Worm (Caenorhabditis elegans) whole organism, young adult: ENCODE data around the gene ceh-27.

Experiments
- F23B12.7 ChIP-seq: sonication (generic microtip); optimal IDR thresholded peaks from 2 replicates; lab custom pipeline; 2017; ENCODE audit warnings: missing genetic modification characterization, mild to moderate bottlenecking, missing compliant biosample characterization, antibody characterized with exemption, moderate library complexity; ENCODE audit not compliant: insufficient read depth
- F49E8.2 ChIP-seq: sonication (generic microtip); optimal IDR thresholded peaks from 3 replicates; lab custom pipeline; 2017; ENCODE audit warnings: missing genetic modification characterization, mild to moderate bottlenecking, missing compliant biosample characterization, antibody characterized with exemption, moderate library complexity; ENCODE audit not compliant: insufficient read depth
- F52B5.7 ChIP-seq: sonication (generic microtip); optimal IDR thresholded peaks from 2 replicates; lab custom pipeline; 2016; ENCODE audit warnings: mild to moderate bottlenecking, missing genetic modification characterization, missing compliant biosample characterization
- F55B11.4 ChIP-seq: sonication (generic microtip); optimal IDR thresholded peaks from 2 replicates; lab custom pipeline; 2016; ENCODE audit warnings: missing compliant biosample characterization, missing genetic modification characterization, borderline replicate concordance; ENCODE audit not compliant: insufficient read depth
- F57A8.1 ChIP-seq: fragments of 200-800 bp; sonication (Bioruptor generic); optimal IDR thresholded peaks from 2 replicates; lab custom pipeline; 2018; ENCODE audit warnings: mild to moderate bottlenecking, missing genetic modification characterization, moderate library complexity, missing compliant biosample characterization
- F57C9.4 ChIP-seq: sonication (generic microtip); optimal IDR thresholded peaks from 2 replicates; lab custom pipeline; 2017; ENCODE audit warnings: mild to moderate bottlenecking, missing genetic modification characterization, missing compliant biosample characterization
- K11D2.4 ChIP-seq: fragments of 200-800 bp; sonication (Bioruptor generic); IDR thresholded peaks from 2 replicates; pipeline ENCODE4 v1.3.6; 2022; ENCODE audit warnings: missing genetic modification reagents, missing genetic modification characterization, missing compliant biosample characterization
- K12H6.12 ChIP-seq: fragments of 200-800 bp; sonication (Bioruptor generic); optimal IDR thresholded peaks from 2 replicates; lab custom pipeline; 2018; ENCODE audit warnings: mild to moderate bottlenecking, missing genetic modification characterization, missing compliant biosample characterization
- Y67H2A.10 ChIP-seq: fragments of 200-800 bp; sonication (Bioruptor generic); conservative IDR thresholded peaks from 2 replicates; pipeline ENCODE4 v1.3.6; 2022; ENCODE audit warnings: missing genetic modification reagents, missing genetic modification characterization, missing compliant biosample characterization
- Y79H2A.3 ChIP-seq: fragments of 200-800 bp; sonication (Bioruptor generic); conservative IDR thresholded peaks from 2 replicates; pipeline ENCODE4 v1.3.6; 2022; ENCODE audit warnings: missing genetic modification reagents, missing genetic modification characterization, missing compliant biosample characterization
- Y95B8A.8 ChIP-seq: fragments of 200-800 bp; sonication (Bioruptor generic); IDR thresholded peaks from 2 replicates; pipeline ENCODE4 v1.3.6; 2022; ENCODE audit warnings: missing genetic modification reagents, missing genetic modification characterization, missing compliant biosample characterization
- akir-1 ChIP-seq: fragments of 200-800 bp; sonication (Bioruptor generic); optimal IDR thresholded peaks from 2 replicates; lab custom pipeline; 2018; ENCODE audit warnings: mild to moderate bottlenecking, missing genetic modification characterization, moderate library complexity, missing compliant biosample characterization
- ama-1 ChIP-seq, 3 experiments: fragments of 150-350 bp in 1 of 3; sonication (generic microtip) in 2 of 3; optimal IDR thresholded peaks; 2 replicates each; lab custom pipeline; 2014 to 2018; ENCODE audit warnings: missing biosample characterization in 2 of 3, missing genetic modification characterization in 2 of 3, missing genetic modification reagents in 2 of 3
- aptf-2 ChIP-seq: fragments of 200-800 bp; sonication (Bioruptor generic); conservative IDR thresholded peaks from 2 replicates; pipeline ENCODE4 v1.3.6; 2022; ENCODE audit warnings: missing genetic modification reagents, missing genetic modification characterization, missing compliant biosample characterization
- bed-1 ChIP-seq: fragments of 200-800 bp; sonication (Bioruptor generic); IDR thresholded peaks from 2 replicates; pipeline ENCODE4 v1.3.6; 2022; ENCODE audit warnings: missing genetic modification reagents, missing genetic modification characterization, missing compliant biosample characterization
- cebp-1 ChIP-seq, 2 experiments: fragments of 200-800 bp in 1 of 2; sonication (Bioruptor generic) in 1 of 2; sonication (generic microtip) in 1 of 2; IDR thresholded peaks in 1 of 2; optimal IDR thresholded peaks in 1 of 2; 2 replicates each; pipeline versions ENCODE4 v1.3.6 to Lab custom; 2017 to 2022; ENCODE audit warnings: missing compliant biosample characterization in 2 of 2, missing genetic modification characterization in 2 of 2, mild to moderate bottlenecking in 1 of 2, missing genetic modification reagents in 1 of 2, moderate library complexity in 1 of 2
- ceh-100 ChIP-seq: fragments of 200-800 bp; sonication (Bioruptor generic); IDR thresholded peaks from 2 replicates; pipeline ENCODE4 v1.3.6; 2022; ENCODE audit warnings: missing genetic modification reagents, missing genetic modification characterization, missing compliant biosample characterization
- ceh-58 ChIP-seq: fragments of 200-800 bp; sonication (Bioruptor generic); IDR thresholded peaks from 2 replicates; pipeline ENCODE4 v1.3.6; 2022; ENCODE audit warnings: missing genetic modification characterization, missing compliant biosample characterization
- ceh-91 ChIP-seq: fragments of 200-800 bp; sonication (Bioruptor generic); IDR thresholded peaks from 2 replicates; pipeline ENCODE4 v1.3.6; 2022; ENCODE audit warnings: missing genetic modification reagents, missing genetic modification characterization, missing compliant biosample characterization
- die-1 ChIP-seq: sonication (generic microtip); optimal IDR thresholded peaks from 2 replicates; lab custom pipeline; 2016; ENCODE audit warnings: missing genotype, mild to moderate bottlenecking, missing genetic modification characterization, missing compliant biosample characterization
- efl-1 ChIP-seq: fragments of 150-350 bp; optimal IDR thresholded peaks from 2 replicates; lab custom pipeline; 2014; ENCODE audit warnings: missing biosample characterization, missing genetic modification reagents, missing genetic modification characterization
- egl-44 ChIP-seq: fragments of 200-800 bp; sonication (Bioruptor generic); IDR thresholded peaks from 2 replicates; pipeline ENCODE4 v1.3.6; 2022; ENCODE audit warnings: missing genetic modification reagents, missing genetic modification characterization, missing compliant biosample characterization
- egrh-3 ChIP-seq: fragments of 200-800 bp; sonication (Bioruptor generic); IDR thresholded peaks from 2 replicates; pipeline ENCODE4 v1.3.6; 2022; ENCODE audit warnings: missing genetic modification reagents, missing genetic modification characterization, missing compliant biosample characterization
- hlh-12 ChIP-seq: sonication (generic microtip); optimal IDR thresholded peaks from 2 replicates; lab custom pipeline; 2016; ENCODE audit warnings: missing genetic modification characterization, missing compliant biosample characterization
- hmg-20 ChIP-seq: fragments of 200-800 bp; sonication (Bioruptor generic); IDR thresholded peaks from 2 replicates; pipeline ENCODE4 v1.3.6; 2022; ENCODE audit warnings: missing genetic modification reagents, missing genetic modification characterization, missing compliant biosample characterization
- let-607 ChIP-seq, 2 experiments: fragments of 200-800 bp in 1 of 2; sonication (Bioruptor generic) in 1 of 2; sonication (generic microtip) in 1 of 2; optimal IDR thresholded peaks; 2 replicates each; lab custom pipeline; 2016 to 2018; ENCODE audit warnings: mild to moderate bottlenecking in 2 of 2, missing compliant biosample characterization in 2 of 2, missing genetic modification characterization in 2 of 2, moderate library complexity in 2 of 2, missing genotype in 1 of 2
- lin-26 ChIP-seq: fragments of 200-800 bp; sonication (Bioruptor generic); IDR thresholded peaks from 2 replicates; pipeline ENCODE4 v1.3.6; 2022; ENCODE audit warnings: missing genetic modification reagents, missing genetic modification characterization, missing compliant biosample characterization
- lir-1 ChIP-seq: fragments of 200-800 bp; sonication (Bioruptor generic); conservative IDR thresholded peaks from 2 replicates; pipeline ENCODE4 v1.3.6; 2022; ENCODE audit warnings: missing genetic modification reagents, missing genetic modification characterization, missing compliant biosample characterization
- madf-10 ChIP-seq: sonication (generic microtip); optimal IDR thresholded peaks from 2 replicates; lab custom pipeline; 2016; ENCODE audit warnings: mild to moderate bottlenecking, missing genetic modification characterization, missing compliant biosample characterization
- mcd-1 ChIP-seq: fragments of 200-800 bp; sonication (Bioruptor generic); IDR thresholded peaks from 2 replicates; pipeline ENCODE4 v1.3.6; 2022; ENCODE audit warnings: missing genetic modification reagents, missing genetic modification characterization, missing compliant biosample characterization
- mel-28 ChIP-seq: sonication (generic microtip); optimal IDR thresholded peaks from 2 replicates; lab custom pipeline; 2016; ENCODE audit warnings: borderline replicate concordance, mild to moderate bottlenecking, missing genetic modification characterization, missing compliant biosample characterization
- nhr-27 ChIP-seq: fragments of 200-800 bp; sonication (Bioruptor generic); optimal IDR thresholded peaks from 2 replicates; lab custom pipeline; 2018; ENCODE audit warnings: mild to moderate bottlenecking, missing genetic modification characterization, moderate library complexity, missing compliant biosample characterization
- nhr-80 ChIP-seq: sonication (generic microtip); optimal IDR thresholded peaks from 2 replicates; lab custom pipeline; 2016; ENCODE audit warnings: missing genetic modification characterization, missing compliant biosample characterization
- pbrm-1 ChIP-seq: fragments of 200-800 bp; sonication (Bioruptor generic); IDR thresholded peaks from 2 replicates; pipeline ENCODE4 v1.3.6; 2022; ENCODE audit warnings: missing genetic modification reagents, missing genetic modification characterization, missing compliant biosample characterization
- repo-1 ChIP-seq: sonication (generic microtip); optimal IDR thresholded peaks from 2 replicates; lab custom pipeline; 2017; ENCODE audit warnings: mild to moderate bottlenecking, missing genetic modification characterization, missing compliant biosample characterization
- rpc-1 ChIP-seq, 2 experiments: fragments of 150-350 bp in 1 of 2; sonication (generic microtip) in 1 of 2; optimal IDR thresholded peaks; 2 replicates each; lab custom pipeline; 2014 to 2018; ENCODE audit warnings: missing biosample characterization in 1 of 2, missing genetic modification characterization in 1 of 2, missing genetic modification reagents in 1 of 2, missing genotype in 1 of 2
- snpc-4 ChIP-seq, 5 experiments: fragments of 150-350 bp in 1 of 5; sonication (generic microtip) in 4 of 5; optimal IDR thresholded peaks; 2 replicates each; lab custom pipeline; 2014 to 2018; ENCODE audit warnings: missing genetic modification characterization in 5 of 5, missing biosample characterization in 3 of 5, antibody characterized with exemption in 2 of 5, mild to moderate bottlenecking in 2 of 5, missing compliant biosample characterization in 2 of 5, missing genotype in 2 of 5, moderate library complexity in 2 of 5, missing genetic modification reagents in 1 of 5
- xnd-1 ChIP-seq: sonication (generic microtip); optimal IDR thresholded peaks from 2 replicates; lab custom pipeline; 2016; ENCODE audit warnings: missing genotype, missing genetic modification reagents, missing genetic modification characterization, missing compliant biosample characterization
- ztf-26 ChIP-seq: sonication (generic microtip); optimal IDR thresholded peaks from 2 replicates; lab custom pipeline; 2017; ENCODE audit warnings: missing genetic modification characterization, missing compliant biosample characterization

Gene ceh-27

ce11 chrV:11649254-11649653 is 15.6 kb downstream of the ceh-27 start:
- no peak for TF ChIP-seq egl-44
- TF ChIP-seq mcd-1, result no peak
- no peak for TF ChIP-seq mel-28 (tag; lab: Kevin White, UChicago)
- no peak for TF ChIP-seq lir-1 (GFP tag; lab: Robert Waterston, UW)
- TF ChIP-seq die-1, result no peak
- TF ChIP-seq F23B12.7 (tag; lab: Kevin White, UChicago), result no peak
- no peak for TF ChIP-seq hmg-20 (GFP tag; lab: Robert Waterston, UW)
- TF ChIP-seq aptf-2 (GFP tag; lab: Robert Waterston, UW), result no peak
- no peak for TF ChIP-seq let-607 (tag; optimal IDR thresholded peaks at IDR 0.05; lab: Kevin White, UChicago)
- no peak for TF ChIP-seq repo-1
- no peak for TF ChIP-seq ztf-26 (tag; lab: Kevin White, UChicago)
- TF ChIP-seq, all 124 proteins: peak for 0

- no peak for TF ChIP-seq repo-1
- peak; percentile 88 for TF ChIP-seq cebp-1 (GFP tag; IDR thresholded peaks at IDR 0.05; lab: Robert Waterston, UW)
- peak; percentile 87 for TF ChIP-seq cebp-1 (tag; optimal IDR thresholded peaks at IDR 0.05; lab: Kevin White, UChicago)
- TF ChIP-seq nhr-80 (tag; lab: Kevin White, UChicago), result peak; percentile 47
Observed at ce11 chrV:11648435-11648834, 16.5 kb downstream of the ceh-27 start.

- TF ChIP-seq lin-26 (GFP tag; lab: Robert Waterston, UW) (no peak), ama-1 (optimal IDR thresholded peaks at IDR 0.05; lab: Kevin White, UChicago) (no peak), ama-1 (GFP tag; optimal IDR thresholded peaks at IDR 0.05; lab: Kevin White, UChicago) (no peak), akir-1 (GFP tag; lab: Kevin White, UChicago) (no peak), ceh-58 (GFP tag; lab: Robert Waterston, UW) (no peak), F52B5.7 (no peak), F55B11.4 (tag; lab: Kevin White, UChicago) (no peak)
Observed at ce11 chrV:11647821-11648220, 17.1 kb downstream of the ceh-27 start.

ce11 chrV:11645244-11645643 is 19.7 kb downstream of the ceh-27 start, which contains the start of gene skp-1:
Gene skp-1 (plus strand): TSS chrV:11645481.
- TF ChIP-seq nhr-27 (tag; lab: Kevin White, UChicago), result no peak
- no peak for TF ChIP-seq ceh-100 (GFP tag; lab: Robert Waterston, UW)
- TF ChIP-seq Y67H2A.10, result no peak
- no peak for TF ChIP-seq hlh-12 (tag; lab: Kevin White, UChicago)
- no peak for TF ChIP-seq F49E8.2 (tag; lab: Kevin White, UChicago)
- no peak for TF ChIP-seq Y95B8A.8 (GFP tag; lab: Robert Waterston, UW)
- no peak for TF ChIP-seq F57A8.1 (GFP tag; lab: Kevin White, UChicago)
- TF ChIP-seq K11D2.4 (GFP tag; lab: Robert Waterston, UW), result no peak
- TF ChIP-seq rpc-1 (optimal IDR thresholded peaks at IDR 0.05; lab: Kevin White, UChicago), result no peak
- TF ChIP-seq rpc-1 (tag; optimal IDR thresholded peaks at IDR 0.05; lab: Kevin White, UChicago), result no peak
- TF ChIP-seq ceh-58 (GFP tag; lab: Robert Waterston, UW), result no peak

- no peak for TF ChIP-seq bed-1 (GFP tag; lab: Robert Waterston, UW)
- TF ChIP-seq Y79H2A.3, result no peak
- no peak for TF ChIP-seq F57C9.4
- peak; percentile 35 for TF ChIP-seq madf-10
- peak; percentile 46; the same call in 1 of the 2 replicates for TF ChIP-seq Y95B8A.8 (GFP tag; lab: Robert Waterston, UW)
- no peak for TF ChIP-seq die-1
- 0 out of 2 replicates have a peak, but pooled peaks have one; percentile 27 for TF ChIP-seq pbrm-1 (GFP tag; lab: Robert Waterston, UW)
- peak; percentile 75 for TF ChIP-seq efl-1
- TF ChIP-seq ceh-91 (GFP tag; lab: Robert Waterston, UW), result 0 out of 2 replicates have a peak, but pooled peaks have one; percentile 35
- no peak for TF ChIP-seq egrh-3 (GFP tag; lab: Robert Waterston, UW)
- TF ChIP-seq F55B11.4 (tag; lab: Kevin White, UChicago), result no peak
- no peak for TF ChIP-seq snpc-4 (GFP tag; optimal IDR thresholded peaks at IDR 0.05; lab: Kevin White, UChicago)
- TF ChIP-seq snpc-4 (tag; optimal IDR thresholded peaks at IDR 0.05; lab: Kevin White, UChicago), result peak in 2 of 4 experiments; percentile 37 to 58
- TF ChIP-seq K11D2.4 (GFP tag; lab: Robert Waterston, UW), result no peak
- no peak for TF ChIP-seq xnd-1 (tag; lab: Kevin White, UChicago)
- peak; percentile 1 for TF ChIP-seq K12H6.12 (tag; lab: Kevin White, UChicago)
Observed at ce11 chrV:11644166-11644565, 20.7 kb downstream of the ceh-27 start, which contains the start of gene bir-1. Gene bir-1 (plus strand): TSS chrV:11644477.
